Fruit fly (Drosophila melanogaster) whole organism, wandering third instar larva: Measurements from ENCODE around the gene CG42818.

ENCODE experiments used
- Abd-B ChIP-seq: fragments of >200 bp; optimal IDR thresholded peaks from 2 replicates; lab custom pipeline; 2017; ENCODE audit warnings: missing biosample characterization, missing genetic modification characterization
- Myc ChIP-seq: fragments of >200 bp; optimal IDR thresholded peaks from 2 replicates; lab custom pipeline; 2017
- pan ChIP-seq: fragments of >200 bp; optimal IDR thresholded peaks from 2 replicates; lab custom pipeline; 2017
- psq ChIP-seq: fragments of 200-800 bp; sonication (Bioruptor generic); optimal IDR thresholded peaks from 3 replicates; lab custom pipeline; 2017; ENCODE audit warnings: missing biosample characterization, mild to moderate bottlenecking, missing genetic modification characterization, moderate library complexity
- usp ChIP-seq: fragments of >200 bp; optimal IDR thresholded peaks from 2 replicates; lab custom pipeline; 2017; ENCODE audit warnings: missing biosample characterization, missing genetic modification characterization

DNA sequence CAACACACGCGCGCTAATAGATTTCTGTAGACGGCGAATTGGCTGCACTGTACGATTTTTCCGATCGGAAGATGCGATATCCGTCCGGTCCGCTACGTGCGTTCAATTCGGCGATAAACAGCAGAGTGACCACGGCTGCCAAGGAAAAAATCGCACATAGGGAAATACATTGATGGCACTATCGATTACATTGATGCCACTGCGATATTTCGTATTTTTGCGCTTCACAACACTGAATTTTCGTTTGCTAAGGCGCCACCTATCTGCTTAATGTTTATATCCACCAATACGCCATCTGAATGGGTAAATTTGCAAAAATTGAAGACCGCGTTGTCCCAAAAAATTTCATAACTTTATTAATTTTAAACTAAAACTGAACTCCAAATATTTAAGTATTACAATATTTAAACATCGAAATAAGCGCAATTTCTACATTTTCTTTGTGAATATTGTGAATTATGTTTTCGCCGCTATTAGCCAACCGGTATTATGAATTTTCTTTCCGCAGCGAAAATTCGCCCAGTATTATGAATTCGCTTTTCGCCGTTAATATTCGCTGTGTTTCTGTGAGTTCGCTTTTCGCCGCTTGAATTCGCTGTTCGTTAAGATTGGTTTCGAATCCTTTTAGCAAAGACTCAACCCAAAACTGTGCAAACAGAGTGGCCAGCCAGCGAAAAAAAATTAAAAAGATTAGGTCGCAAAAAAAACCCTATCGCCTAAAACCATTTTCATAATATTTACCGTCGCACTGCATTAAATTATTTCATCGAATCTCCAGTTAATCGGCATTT, 46.1 kb downstream of the CG42818 start, which contains the start of the genes crp and pkaap:
- no peak for TF ChIP-seq pan (lab: Kevin White, UChicago)
- no peak for TF ChIP-seq Abd-B (GFP tag; lab: Kevin White, UChicago)
- peak; percentile 34 for TF ChIP-seq psq (GFP tag; lab: Kevin White, UChicago)
- TF ChIP-seq usp (GFP tag; lab: Kevin White, UChicago): no peak
- TF ChIP-seq Myc (lab: Kevin White, UChicago): peak; percentile 86
